Worm (Caenorhabditis elegans): ENCODE measurements around the gene pho-13.

DNA sequence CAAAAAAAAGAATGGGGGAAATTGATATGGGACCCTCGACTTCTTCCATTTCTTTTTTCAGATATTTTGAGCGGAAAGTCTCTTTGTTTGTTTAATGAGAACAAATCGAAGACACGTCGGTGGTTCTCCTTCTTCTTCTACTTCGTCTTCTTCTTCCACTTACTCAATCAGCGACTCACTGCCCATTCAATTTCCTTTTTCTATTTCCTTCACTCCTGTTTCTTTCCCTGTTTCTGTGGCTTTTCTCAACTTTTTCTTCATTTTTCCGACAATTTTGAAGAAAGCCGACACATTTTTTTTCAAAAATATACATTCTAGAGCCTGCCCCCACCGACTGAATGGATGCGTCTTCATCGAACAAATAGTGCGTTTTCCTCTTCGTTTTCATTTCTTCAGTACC is 29.0 kb upstream of the pho-13 start, which contains the start of gene F46C5.4:
- TF ChIP-seq ama-1 (optimal IDR thresholded peaks at IDR 0.05) (no peak), flt-1 (GFP tag; IDR thresholded peaks at IDR 0.05) (no peak), scrt-1 (GFP tag; IDR thresholded peaks at IDR 0.05) (no peak), sea-1 (GFP tag; conservative IDR thresholded peaks at IDR 0.05) (no peak), B0310.2 (tag; optimal IDR thresholded peaks at IDR 0.05) (no peak), tbx-11 (GFP tag; IDR thresholded peaks at IDR 0.05) (no peak), ceh-13 (GFP tag; optimal IDR thresholded peaks at IDR 0.05) (no peak), tbx-37 (GFP tag; conservative IDR thresholded peaks at IDR 0.05) (no peak), aly-1 (tag; optimal IDR thresholded peaks at IDR 0.05) (no peak), hmbx-1 (tag; optimal IDR thresholded peaks at IDR 0.05) (no peak), tra-4 (tag; optimal IDR thresholded peaks at IDR 0.05) (no peak), ceh-36 (tag; optimal IDR thresholded peaks at IDR 0.05) (no peak), pes-1 (GFP tag; IDR thresholded peaks at IDR 0.05) (no peak), hmg-4 (GFP tag; optimal IDR thresholded peaks at IDR 0.05) (no peak)

Data from whole organism, early embryonic.